Worm (Caenorhabditis elegans) whole organism, young adult: ENCODE data around the gene C16C10.4.

Experiments used
- B0019.2 ChIP-seq: fragments of 200-800 bp; sonication (Bioruptor generic); conservative IDR thresholded peaks from 2 replicates; pipeline ENCODE4 v1.3.6; 2022; ENCODE audit warnings: missing genetic modification reagents, missing genetic modification characterization, missing compliant biosample characterization
- D2030.7 ChIP-seq: fragments of 200-800 bp; sonication (Bioruptor generic); IDR thresholded peaks from 2 replicates; pipeline ENCODE4 v1.3.6; 2022; ENCODE audit warnings: missing genetic modification reagents, missing genetic modification characterization, missing compliant biosample characterization
- F10E7.11 ChIP-seq: sonication (generic microtip); optimal IDR thresholded peaks from 2 replicates; lab custom pipeline; 2017; ENCODE audit warnings: mild to moderate bottlenecking, missing genetic modification characterization, moderate library complexity, missing compliant biosample characterization
- F49E8.2 ChIP-seq: sonication (generic microtip); optimal IDR thresholded peaks from 3 replicates; lab custom pipeline; 2017; ENCODE audit warnings: missing genetic modification characterization, mild to moderate bottlenecking, missing compliant biosample characterization, antibody characterized with exemption, moderate library complexity; ENCODE audit not compliant: insufficient read depth
- Y95B8A.8 ChIP-seq: fragments of 200-800 bp; sonication (Bioruptor generic); IDR thresholded peaks from 2 replicates; pipeline ENCODE4 v1.3.6; 2022; ENCODE audit warnings: missing genetic modification reagents, missing genetic modification characterization, missing compliant biosample characterization
- attf-3 ChIP-seq: fragments of 200-800 bp; sonication (Bioruptor generic); conservative IDR thresholded peaks from 2 replicates; pipeline ENCODE4 v1.3.6; 2022; ENCODE audit warnings: missing genetic modification reagents, missing genetic modification characterization, missing compliant biosample characterization
- attf-6 ChIP-seq: fragments of 200-800 bp; sonication (Bioruptor generic); IDR thresholded peaks from 2 replicates; pipeline ENCODE4 v1.3.6; 2022; ENCODE audit warnings: missing genetic modification reagents, missing genetic modification characterization, missing compliant biosample characterization
- bed-1 ChIP-seq: fragments of 200-800 bp; sonication (Bioruptor generic); IDR thresholded peaks from 2 replicates; pipeline ENCODE4 v1.3.6; 2022; ENCODE audit warnings: missing genetic modification reagents, missing genetic modification characterization, missing compliant biosample characterization
- cebp-1 ChIP-seq, 2 experiments: fragments of 200-800 bp in 1 of 2; sonication (Bioruptor generic) in 1 of 2; sonication (generic microtip) in 1 of 2; IDR thresholded peaks in 1 of 2; optimal IDR thresholded peaks in 1 of 2; 2 replicates each; pipeline versions ENCODE4 v1.3.6 to Lab custom; 2017 to 2022; ENCODE audit warnings: missing compliant biosample characterization in 2 of 2, missing genetic modification characterization in 2 of 2, mild to moderate bottlenecking in 1 of 2, missing genetic modification reagents in 1 of 2, moderate library complexity in 1 of 2
- ceh-27 ChIP-seq: fragments of 200-800 bp; sonication (Bioruptor generic); optimal IDR thresholded peaks from 2 replicates; lab custom pipeline; 2018; ENCODE audit warnings: mild to moderate bottlenecking, missing genetic modification characterization, moderate library complexity, missing compliant biosample characterization
- ceh-79 ChIP-seq: sonication (generic microtip); optimal IDR thresholded peaks from 2 replicates; lab custom pipeline; 2017; ENCODE audit warnings: mild to moderate bottlenecking, missing genetic modification characterization, missing compliant biosample characterization
- efl-1 ChIP-seq: fragments of 150-350 bp; optimal IDR thresholded peaks from 2 replicates; lab custom pipeline; 2014; ENCODE audit warnings: missing biosample characterization, missing genetic modification reagents, missing genetic modification characterization
- lag-1 ChIP-seq: fragments of 200-800 bp; sonication (Bioruptor generic); IDR thresholded peaks from 2 replicates; pipeline ENCODE4 v1.3.6; 2022; ENCODE audit warnings: missing genetic modification reagents, missing genetic modification characterization, missing compliant biosample characterization
- let-526 ChIP-seq: fragments of 200-800 bp; sonication (Bioruptor generic); IDR thresholded peaks from 2 replicates; pipeline ENCODE4 v1.3.6; 2022; ENCODE audit warnings: missing genetic modification reagents, missing genetic modification characterization, missing compliant biosample characterization
- lin-26 ChIP-seq: fragments of 200-800 bp; sonication (Bioruptor generic); IDR thresholded peaks from 2 replicates; pipeline ENCODE4 v1.3.6; 2022; ENCODE audit warnings: missing genetic modification reagents, missing genetic modification characterization, missing compliant biosample characterization
- lsl-1 ChIP-seq: fragments of 200-800 bp; sonication (Bioruptor generic); optimal IDR thresholded peaks from 2 replicates; lab custom pipeline; 2018; ENCODE audit warnings: mild to moderate bottlenecking, missing genetic modification characterization, moderate library complexity, missing compliant biosample characterization
- madf-10 ChIP-seq: sonication (generic microtip); optimal IDR thresholded peaks from 2 replicates; lab custom pipeline; 2016; ENCODE audit warnings: mild to moderate bottlenecking, missing genetic modification characterization, missing compliant biosample characterization
- mel-28 ChIP-seq: sonication (generic microtip); optimal IDR thresholded peaks from 2 replicates; lab custom pipeline; 2016; ENCODE audit warnings: borderline replicate concordance, mild to moderate bottlenecking, missing genetic modification characterization, missing compliant biosample characterization
- nfyb-1 ChIP-seq: fragments of 200-800 bp; sonication (Bioruptor generic); IDR thresholded peaks from 2 replicates; pipeline ENCODE4 v1.3.6; 2022; ENCODE audit warnings: missing genetic modification reagents, missing genetic modification characterization, missing compliant biosample characterization
- nhr-120 ChIP-seq: fragments of 200-800 bp; sonication (Bioruptor generic); IDR thresholded peaks from 2 replicates; pipeline ENCODE4 v1.3.6; 2022; ENCODE audit warnings: missing genetic modification characterization, missing compliant biosample characterization
- nhr-179 ChIP-seq: sonication (generic microtip); optimal IDR thresholded peaks from 2 replicates; lab custom pipeline; 2016; ENCODE audit warnings: mild to moderate bottlenecking, missing genetic modification characterization, missing compliant biosample characterization
- nhr-90 ChIP-seq: sonication (generic microtip); optimal IDR thresholded peaks from 2 replicates; lab custom pipeline; 2016; ENCODE audit warnings: missing genotype, mild to moderate bottlenecking, missing genetic modification characterization, missing compliant biosample characterization
- pbrm-1 ChIP-seq: fragments of 200-800 bp; sonication (Bioruptor generic); IDR thresholded peaks from 2 replicates; pipeline ENCODE4 v1.3.6; 2022; ENCODE audit warnings: missing genetic modification reagents, missing genetic modification characterization, missing compliant biosample characterization
- rcor-1 ChIP-seq: fragments of 200-800 bp; sonication (Bioruptor generic); IDR thresholded peaks from 2 replicates; pipeline ENCODE4 v1.3.6; 2022; ENCODE audit warnings: missing genetic modification reagents, missing genetic modification characterization, missing compliant biosample characterization
- rec-8 ChIP-seq, 2 experiments: sonication (generic microtip); optimal IDR thresholded peaks; 2 replicates each; lab custom pipeline; 2016; ENCODE audit warnings: mild to moderate bottlenecking in 2 of 2, missing genetic modification characterization in 2 of 2, missing genetic modification reagents in 2 of 2, missing genotype in 2 of 2, missing biosample characterization in 1 of 2, missing compliant biosample characterization in 1 of 2, moderate library complexity in 1 of 2
- sea-2 ChIP-seq: fragments of 200-800 bp; sonication (Bioruptor generic); IDR thresholded peaks from 2 replicates; pipeline ENCODE4 v1.3.6; 2022; ENCODE audit warnings: missing genetic modification characterization, missing compliant biosample characterization
- snpc-4 ChIP-seq, 5 experiments: fragments of 150-350 bp in 1 of 5; sonication (generic microtip) in 4 of 5; optimal IDR thresholded peaks; 2 replicates each; lab custom pipeline; 2014 to 2018; ENCODE audit warnings: missing genetic modification characterization in 5 of 5, missing biosample characterization in 3 of 5, antibody characterized with exemption in 2 of 5, mild to moderate bottlenecking in 2 of 5, missing compliant biosample characterization in 2 of 5, missing genotype in 2 of 5, moderate library complexity in 2 of 5, missing genetic modification reagents in 1 of 5
- tbx-9 ChIP-seq: sonication (generic microtip); optimal IDR thresholded peaks from 2 replicates; lab custom pipeline; 2016; ENCODE audit warnings: borderline replicate concordance, missing genetic modification characterization, inconsistent platforms, missing compliant biosample characterization
- ztf-18 ChIP-seq: sonication (generic microtip); optimal IDR thresholded peaks from 2 replicates; lab custom pipeline; 2016; ENCODE audit warnings: missing genotype, mild to moderate bottlenecking, missing genetic modification characterization, missing compliant biosample characterization
- ztf-26 ChIP-seq: sonication (generic microtip); optimal IDR thresholded peaks from 2 replicates; lab custom pipeline; 2017; ENCODE audit warnings: missing genetic modification characterization, missing compliant biosample characterization
- ztf-6 ChIP-seq: fragments of 200-800 bp; sonication (Bioruptor generic); IDR thresholded peaks from 2 replicates; pipeline ENCODE4 v1.3.6; 2022; ENCODE audit warnings: missing genetic modification reagents, missing genetic modification characterization, missing compliant biosample characterization

Gene C16C10.4

DNA sequence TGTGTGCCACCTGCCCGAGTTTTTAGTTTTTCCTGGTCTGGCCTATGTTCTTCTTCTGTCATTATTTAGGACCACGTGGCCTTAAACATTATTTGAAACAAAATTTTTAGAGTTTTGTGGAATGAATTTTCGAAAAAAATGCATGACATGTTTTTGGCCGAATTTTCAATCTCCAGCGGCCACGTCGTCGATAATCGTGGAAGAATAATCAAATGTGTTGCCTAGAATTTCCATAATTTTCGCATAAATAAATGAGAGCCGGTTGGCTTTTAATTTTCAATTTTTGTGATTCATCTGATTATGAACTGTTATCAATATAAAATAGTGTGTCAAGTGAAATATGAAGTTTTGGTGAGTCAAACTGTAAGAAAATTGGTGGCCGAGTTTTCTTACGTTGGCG is 10.2 kb upstream of the C16C10.4 start, which contains the start of gene C01G12.16:
Gene C01G12.16, plus strand, starts transcription at position 301 of the 400 bp plus-strand sequence.
- TF ChIP-seq sea-2 (no peak), F10E7.11 (tag; lab: Kevin White, UChicago) (no peak)

DNA sequence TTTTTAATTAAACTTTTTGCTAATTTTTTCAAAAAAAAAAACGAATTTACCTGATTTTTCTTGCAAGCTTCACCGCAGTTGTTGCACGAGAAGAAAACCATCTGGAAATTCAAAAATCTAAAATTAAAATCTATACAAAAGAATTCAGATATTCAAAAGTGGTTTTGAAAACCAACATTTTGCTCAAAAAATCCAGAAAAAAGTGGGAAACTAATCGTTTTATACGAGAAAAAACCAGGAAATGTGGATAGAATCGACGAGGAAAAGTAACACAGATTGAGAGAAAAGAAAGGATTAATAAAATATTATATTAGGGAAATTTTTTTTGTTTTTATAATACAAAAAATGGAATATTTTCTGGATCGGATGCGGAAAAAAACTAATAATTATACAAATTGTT is 7.1 kb upstream of the C16C10.4 start, which contains the start of gene C16C10.8:
Gene C16C10.8, minus strand, starts transcription at position 101 of the 400 bp plus-strand sequence.
- TF ChIP-seq ztf-26 (tag; lab: Kevin White, UChicago) (no peak), rcor-1 (GFP tag; lab: Robert Waterston, UW) (no peak), ceh-79 (tag; lab: Kevin White, UChicago) (no peak), rec-8 (tag; optimal IDR thresholded peaks at IDR 0.05; lab: Kevin White, UChicago) (no peak), sea-2 (no peak), ztf-6 (GFP tag; lab: Robert Waterston, UW) (no peak)

DNA sequence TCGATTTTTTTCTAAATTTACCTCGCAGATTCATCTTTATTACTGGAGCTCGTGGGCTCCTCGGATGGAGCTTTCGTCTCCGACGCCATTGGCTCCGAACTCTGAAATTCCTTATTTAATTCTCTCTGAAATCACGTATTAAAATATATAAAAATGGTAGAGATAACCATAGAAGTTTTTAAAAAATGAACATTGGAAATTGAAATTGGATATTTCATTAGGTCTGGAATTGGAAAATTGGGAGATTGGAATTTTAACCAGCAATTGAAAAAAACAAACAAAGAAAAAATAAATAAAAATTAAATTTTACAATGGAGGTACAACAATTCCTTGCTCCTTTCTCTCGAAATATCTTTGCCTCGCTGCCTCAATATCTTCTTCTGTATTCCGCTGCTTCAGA is 4.4 kb upstream of the C16C10.4 start, which contains the start of gene rnf-5:
Gene rnf-5, minus strand, starts transcription at position 101 of the 400 bp plus-strand sequence.
- TF ChIP-seq pbrm-1 (GFP tag; lab: Robert Waterston, UW) (no peak), rec-8 (tag; optimal IDR thresholded peaks at IDR 0.05; lab: Kevin White, UChicago) (no peak), efl-1 (GFP tag; lab: Kevin White, UChicago) (no peak), madf-10 (tag; lab: Kevin White, UChicago) (no peak), B0019.2 (no peak), nhr-179 (tag; lab: Kevin White, UChicago) (no peak), cebp-1 (GFP tag; IDR thresholded peaks at IDR 0.05; lab: Robert Waterston, UW) (no peak), cebp-1 (tag; optimal IDR thresholded peaks at IDR 0.05; lab: Kevin White, UChicago) (no peak), let-526 (no peak), bed-1 (GFP tag; lab: Robert Waterston, UW) (no peak), mel-28 (no peak), lsl-1 (GFP tag; lab: Kevin White, UChicago) (no peak), sea-2 (no peak), F49E8.2 (no peak), snpc-4 (GFP tag; optimal IDR thresholded peaks at IDR 0.05; lab: Kevin White, UChicago) (no peak), snpc-4 (tag; optimal IDR thresholded peaks at IDR 0.05; lab: Kevin White, UChicago) (no peak), Y95B8A.8 (no peak), ztf-18 (tag; lab: Kevin White, UChicago) (no peak), nhr-90 (tag; lab: Kevin White, UChicago) (no peak), lin-26 (GFP tag; lab: Robert Waterston, UW) (no peak), nfyb-1 (GFP tag; lab: Robert Waterston, UW) (no peak), tbx-9 (tag; lab: Kevin White, UChicago) (no peak)

DNA sequence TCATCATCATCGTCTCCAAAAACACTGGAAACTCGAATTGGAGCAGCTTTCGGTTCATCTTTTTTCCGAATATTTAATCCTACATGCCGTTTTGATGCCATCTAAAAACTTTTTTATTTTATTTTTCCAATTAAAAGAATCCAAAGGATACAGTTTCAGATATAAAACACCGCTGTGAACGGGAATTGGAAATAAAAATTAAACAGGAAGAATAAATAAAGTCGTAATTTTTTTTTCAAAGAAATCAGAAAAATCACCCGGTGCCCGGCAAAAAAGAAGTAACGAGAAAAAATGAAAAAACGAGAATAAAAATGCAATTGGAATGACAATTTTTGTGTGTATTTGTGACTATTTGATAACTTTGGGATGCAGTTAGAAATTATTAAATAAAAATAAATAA is 2.5 kb upstream of the C16C10.4 start, which contains the start of gene ccdc-55:
Gene ccdc-55, minus strand, starts transcription at position 101 of the 400 bp plus-strand sequence.
- TF ChIP-seq Y95B8A.8 (no peak), attf-6 (GFP tag; lab: Robert Waterston, UW) (no peak), ceh-27 (GFP tag; lab: Kevin White, UChicago) (no peak), lag-1 (GFP tag; lab: Robert Waterston, UW) (no peak), cebp-1 (GFP tag; IDR thresholded peaks at IDR 0.05; lab: Robert Waterston, UW) (no peak), cebp-1 (tag; optimal IDR thresholded peaks at IDR 0.05; lab: Kevin White, UChicago) (no peak), D2030.7 (GFP tag; lab: Robert Waterston, UW) (no peak), nhr-120 (GFP tag; lab: Robert Waterston, UW) (no peak), attf-3 (no peak)
